Fruit fly (Drosophila melanogaster) whole organism, embryonic: ENCODE data around the gene spidey.

Source experiments
- Ada2b ChIP-seq: fragments of 200-800 bp; sonication (Bioruptor generic); IDR thresholded peaks from 2 replicates; pipeline ENCODE4 v1.3.6; 2022; ENCODE audit warnings: missing biosample characterization, missing genetic modification characterization
- Awh ChIP-seq: fragments of 200-800 bp; sonication (Bioruptor generic); IDR thresholded peaks from 2 replicates; pipeline ENCODE4, ENCODE4 v1.3.6; 2022; ENCODE audit warnings: missing biosample characterization, missing genetic modification characterization
- CG10209 ChIP-seq: fragments of 200-800 bp; sonication (Bioruptor generic); optimal IDR thresholded peaks from 3 replicates; lab custom pipeline; 2017; ENCODE audit warnings: missing biosample characterization, mild to moderate bottlenecking, missing genetic modification characterization, missing genetic modification reagents
- CG10321 ChIP-seq: fragments of 200-800 bp; sonication (Bioruptor generic); IDR thresholded peaks from 2 replicates; pipeline ENCODE4 v1.3.6; 2022; ENCODE audit warnings: missing biosample characterization, missing genetic modification characterization
- CG11085 ChIP-seq: fragments of 200-800 bp; sonication (Bioruptor generic); IDR thresholded peaks from 2 replicates; pipeline ENCODE4 v1.3.6; 2022; ENCODE audit warnings: missing biosample characterization, missing genetic modification characterization
- CG15696 ChIP-seq: fragments of 200-800 bp; sonication (Bioruptor generic); optimal IDR thresholded peaks from 2 replicates; lab custom pipeline; 2019; ENCODE audit warnings: missing biosample characterization, mild to moderate bottlenecking, missing genetic modification characterization, moderate library complexity
- CG16813 ChIP-seq: fragments of 200-800 bp; sonication (Bioruptor generic); IDR thresholded peaks from 3 replicates; pipeline ENCODE4 v1.3.6; 2022; ENCODE audit warnings: missing biosample characterization, missing genetic modification characterization; ENCODE audit not compliant: partially characterized antibody
- CG17568 ChIP-seq: fragments of 200-800 bp; sonication (Bioruptor generic); optimal IDR thresholded peaks from 2 replicates; lab custom pipeline; 2018; ENCODE audit warnings: missing biosample characterization, mild to moderate bottlenecking, missing genetic modification characterization, moderate library complexity
- CG17612 ChIP-seq: fragments of 200-800 bp; sonication (Bioruptor generic); IDR thresholded peaks from 2 replicates; pipeline ENCODE4 v1.3.6; 2022; ENCODE audit warnings: missing biosample characterization, missing genetic modification characterization
- CG17829 ChIP-seq: fragments of 200-800 bp; optimal IDR thresholded peaks from 2 replicates; lab custom pipeline; 2019; ENCODE audit warnings: missing biosample characterization, mild to moderate bottlenecking, missing genetic modification characterization, moderate library complexity
- CG4328 ChIP-seq: fragments of 200-800 bp; sonication (Bioruptor generic); optimal IDR thresholded peaks from 3 replicates; lab custom pipeline; 2017; ENCODE audit warnings: missing biosample characterization, missing genetic modification reagents, missing genetic modification characterization
- CG4360 ChIP-seq: fragments of 200-800 bp; sonication (Bioruptor generic); IDR thresholded peaks from 2 replicates; pipeline ENCODE4 v1.3.6; 2022; ENCODE audit warnings: missing biosample characterization, missing genetic modification characterization
- CG6654 ChIP-seq: fragments of 200-800 bp; sonication (Bioruptor generic); optimal IDR thresholded peaks from 2 replicates; lab custom pipeline; 2017; ENCODE audit warnings: missing biosample characterization, mild to moderate bottlenecking, missing genetic modification characterization
- CG7987 ChIP-seq: fragments of 200-800 bp; sonication (Bioruptor generic); optimal IDR thresholded peaks from 2 replicates; lab custom pipeline; 2018; ENCODE audit warnings: missing biosample characterization, mild to moderate bottlenecking, missing genetic modification characterization, moderate library complexity
- CG8290 ChIP-seq, 3 experiments: fragments of 200-800 bp; sonication (Bioruptor generic); optimal IDR thresholded peaks; 2 replicates each; lab custom pipeline; 2016 to 2019; ENCODE audit warnings: missing biosample characterization in 3 of 3, missing genetic modification characterization in 3 of 3, mild to moderate bottlenecking in 2 of 3, moderate library complexity in 1 of 3
- CHES-1-like ChIP-seq: fragments of 200-800 bp; sonication (Bioruptor generic); optimal IDR thresholded peaks from 2 replicates; lab custom pipeline; 2016; ENCODE audit warnings: missing biosample characterization, missing genetic modification characterization
- D ChIP-seq, 2 experiments: fragments of 200-800 bp in 1 of 2; fragments of >200 bp in 1 of 2; sonication (Bioruptor generic) in 1 of 2; optimal IDR thresholded peaks; 2 replicates in 1 of 2; 3 replicates in 1 of 2; lab custom pipeline; 2017; ENCODE audit warnings: mild to moderate bottlenecking in 1 of 2, missing biosample characterization in 1 of 2, missing genetic modification characterization in 1 of 2, missing genetic modification reagents in 1 of 2
- Dfd ChIP-seq, 2 experiments: fragments of >200 bp; optimal IDR thresholded peaks; 2 replicates each; lab custom pipeline; 2017; ENCODE audit warnings: missing biosample characterization in 2 of 2, missing genetic modification characterization in 2 of 2
- Doc2 ChIP-seq: fragments of 200-800 bp; sonication (Bioruptor generic); IDR thresholded peaks from 2 replicates; pipeline ENCODE4 v1.3.6; 2022; ENCODE audit warnings: missing biosample characterization, missing genetic modification characterization
- Doc3 ChIP-seq: fragments of 200-800 bp; sonication (Bioruptor generic); IDR thresholded peaks from 3 replicates; pipeline ENCODE4 v1.3.6; 2022; ENCODE audit warnings: missing biosample characterization, missing genetic modification characterization; ENCODE audit not compliant: partially characterized antibody
- Hand ChIP-seq: fragments of 200-800 bp; sonication (Bioruptor generic); optimal IDR thresholded peaks from 2 replicates; lab custom pipeline; 2017; ENCODE audit warnings: mild to moderate bottlenecking, missing biosample characterization, missing genetic modification reagents, missing genetic modification characterization
- Hmr ChIP-seq: fragments of 200-800 bp; sonication (Bioruptor generic); optimal IDR thresholded peaks from 3 replicates; lab custom pipeline; 2017; ENCODE audit warnings: mild to moderate bottlenecking, missing biosample characterization, missing genetic modification reagents, missing genetic modification characterization
- Mad ChIP-seq: fragments of 200-800 bp; sonication (Bioruptor generic); optimal IDR thresholded peaks from 2 replicates; lab custom pipeline; 2016; ENCODE audit warnings: missing biosample characterization, missing genetic modification characterization
- Oli ChIP-seq: fragments of 200-800 bp; sonication (Bioruptor generic); optimal IDR thresholded peaks from 2 replicates; lab custom pipeline; 2018; ENCODE audit warnings: missing biosample characterization, mild to moderate bottlenecking, missing genetic modification characterization, moderate library complexity
- Opbp ChIP-seq: fragments of 200-800 bp; sonication (Bioruptor generic); IDR thresholded peaks from 3 replicates; pipeline ENCODE4 v1.3.6; 2022; ENCODE audit warnings: missing biosample characterization, missing genetic modification characterization; ENCODE audit not compliant: partially characterized antibody
- Ptx1 ChIP-seq: fragments of 200-800 bp; sonication (Bioruptor generic); IDR thresholded peaks from 2 replicates; pipeline ENCODE4 v1.3.6; 2022; ENCODE audit warnings: missing biosample characterization, missing genetic modification characterization
- Sry-δ ChIP-seq: fragments of 200-800 bp; sonication (Bioruptor generic); optimal IDR thresholded peaks from 2 replicates; lab custom pipeline; 2016; ENCODE audit warnings: missing biosample characterization, missing genetic modification characterization
- Taf1 ChIP-seq: fragments of 200-800 bp; sonication (Bioruptor generic); IDR thresholded peaks from 2 replicates; pipeline ENCODE4 v1.3.6; 2022; ENCODE audit warnings: missing biosample characterization, missing genetic modification characterization
- Xrp1 ChIP-seq: fragments of 200-800 bp; sonication (Bioruptor generic); IDR thresholded peaks from 2 replicates; pipeline ENCODE4 v1.3.6; 2022; ENCODE audit warnings: missing biosample characterization, missing genetic modification characterization
- YL-1 ChIP-seq: fragments of 200-800 bp; sonication (Bioruptor generic); optimal IDR thresholded peaks from 3 replicates; lab custom pipeline; 2017; ENCODE audit warnings: missing biosample characterization, mild to moderate bottlenecking, missing genetic modification characterization
- abd-A ChIP-seq: fragments of 200-800 bp; sonication (Bioruptor generic); optimal IDR thresholded peaks from 3 replicates; lab custom pipeline; 2019; ENCODE audit warnings: missing biosample characterization, mild to moderate bottlenecking, missing genetic modification characterization, moderate library complexity
- al ChIP-seq: fragments of 200-800 bp; sonication (Bioruptor generic); IDR thresholded peaks from 2 replicates; pipeline ENCODE4 v1.3.6; 2022; ENCODE audit warnings: missing biosample characterization, missing genetic modification characterization
- ara ChIP-seq: fragments of 200-800 bp; sonication (Bioruptor generic); IDR thresholded peaks from 2 replicates; pipeline ENCODE4 v1.3.6; 2022; ENCODE audit warnings: missing biosample characterization, missing genetic modification characterization
- az2 ChIP-seq: fragments of 200-800 bp; sonication (Bioruptor generic); optimal IDR thresholded peaks from 3 replicates; lab custom pipeline; 2016; ENCODE audit warnings: missing biosample characterization, missing genetic modification characterization
- bbx ChIP-seq: fragments of 200-800 bp; sonication (Bioruptor generic); IDR thresholded peaks from 2 replicates; pipeline ENCODE4 v1.3.6; 2022; ENCODE audit warnings: missing biosample characterization, missing genetic modification characterization; ENCODE audit not compliant: partially characterized antibody
- bsh ChIP-seq, 2 experiments: fragments of 200-800 bp; sonication (Bioruptor generic); optimal IDR thresholded peaks; 2 replicates each; lab custom pipeline; 2017 to 2018; ENCODE audit warnings: mild to moderate bottlenecking in 2 of 2, missing biosample characterization in 2 of 2, missing genetic modification characterization in 2 of 2, moderate library complexity in 1 of 2
- chif ChIP-seq, 2 experiments: fragments of 200-800 bp; sonication (Bioruptor generic); optimal IDR thresholded peaks; 3 replicates each; lab custom pipeline; 2016; ENCODE audit warnings: missing biosample characterization in 2 of 2, missing genetic modification characterization in 2 of 2
- croc ChIP-seq: fragments of 200-800 bp; sonication (Bioruptor generic); conservative IDR thresholded peaks from 3 replicates; pipeline ENCODE4 v1.3.6; 2022; ENCODE audit warnings: missing biosample characterization, missing genetic modification characterization
- disco-r ChIP-seq: fragments of 200-800 bp; sonication (Bioruptor generic); optimal IDR thresholded peaks from 2 replicates; lab custom pipeline; 2016; ENCODE audit warnings: missing biosample characterization, missing genetic modification characterization
- hb ChIP-seq: fragments of 200-800 bp; sonication (Bioruptor generic); IDR thresholded peaks from 3 replicates; pipeline ENCODE4 v1.3.6; 2022; ENCODE audit warnings: missing biosample characterization, missing genetic modification characterization; ENCODE audit not compliant: partially characterized antibody
- jigr1 ChIP-seq: fragments of 200-800 bp; sonication (Bioruptor generic); IDR thresholded peaks from 3 replicates; pipeline ENCODE4 v1.3.6; 2022; ENCODE audit warnings: missing biosample characterization, missing genetic modification characterization
- mirr ChIP-seq: fragments of 200-800 bp; sonication (Bioruptor generic); optimal IDR thresholded peaks from 3 replicates; lab custom pipeline; 2018; ENCODE audit warnings: missing biosample characterization, mild to moderate bottlenecking, missing genetic modification characterization
- schlank ChIP-seq: fragments of 200-800 bp; sonication (Bioruptor generic); optimal IDR thresholded peaks from 2 replicates; lab custom pipeline; 2018; ENCODE audit warnings: missing biosample characterization, mild to moderate bottlenecking, missing genetic modification characterization
- sr ChIP-seq: fragments of 200-800 bp; sonication (Bioruptor generic); IDR thresholded peaks from 3 replicates; pipeline ENCODE4 v1.3.6; 2022; ENCODE audit warnings: missing biosample characterization, missing genetic modification characterization
- tin ChIP-seq: fragments of 200-800 bp; sonication (Bioruptor generic); optimal IDR thresholded peaks from 3 replicates; lab custom pipeline; 2016; ENCODE audit warnings: missing biosample characterization, missing genetic modification characterization
- trem ChIP-seq: fragments of 200-800 bp; optimal IDR thresholded peaks from 3 replicates; lab custom pipeline; 2019; ENCODE audit warnings: missing biosample characterization, mild to moderate bottlenecking, missing genetic modification characterization, moderate library complexity
- zen2 ChIP-seq: fragments of 200-800 bp; sonication (Bioruptor generic); IDR thresholded peaks from 3 replicates; pipeline ENCODE4 v1.3.6; 2022; ENCODE audit warnings: missing biosample characterization, missing genetic modification characterization; ENCODE audit not compliant: partially characterized antibody

spidey gene

dm6 chrX:7935798-7936572 is 27.3 kb downstream of the spidey start, which contains the start of gene Ubr3 (continued):
- TF ChIP-seq CG17612 (GFP tag; lab: Robert Waterston, UW) = no peak
- no peak for TF ChIP-seq zen2 (GFP tag; lab: Robert Waterston, UW)
- no peak for TF ChIP-seq CG7987
- no peak for TF ChIP-seq CG17568 (GFP tag; lab: Kevin White, UChicago)
- no peak for TF ChIP-seq sr (GFP tag; lab: Robert Waterston, UW)
- no peak for TF ChIP-seq CHES-1-like (GFP tag; lab: Kevin White, UChicago)
- TF ChIP-seq bbx = peak; percentile 64
- no peak for TF ChIP-seq tin (GFP tag; lab: Kevin White, UChicago)
- no peak for TF ChIP-seq Ptx1 (GFP tag; lab: Robert Waterston, UW)
- TF ChIP-seq CG10209 (GFP tag; lab: Kevin White, UChicago) = no peak
- no peak for TF ChIP-seq CG4328 (GFP tag; lab: Kevin White, UChicago)
- peak; percentile 82 for TF ChIP-seq Sry-δ (GFP tag; lab: Kevin White, UChicago)
- peak; percentile 56 for TF ChIP-seq trem
- no peak for TF ChIP-seq croc
- TF ChIP-seq schlank (tag; lab: Kevin White, UChicago) = no peak
- TF ChIP-seq Doc3 (GFP tag; lab: Robert Waterston, UW) = peak; percentile 54; the same call in 1 of the 3 replicates
- TF ChIP-seq ara (GFP tag; lab: Robert Waterston, UW) = no peak
- TF ChIP-seq Hand (GFP tag; lab: Kevin White, UChicago) = no peak
- TF ChIP-seq CG4360 (GFP tag; lab: Robert Waterston, UW) = no peak
- TF ChIP-seq bsh (GFP tag; optimal IDR thresholded peaks at IDR 0.05; lab: Kevin White, UChicago) = no peak
- TF ChIP-seq CG16813 (GFP tag; lab: Robert Waterston, UW) = peak; percentile 80
- no peak for TF ChIP-seq mirr (GFP tag; lab: Kevin White, UChicago)
- TF ChIP-seq disco-r (GFP tag; lab: Kevin White, UChicago) = no peak
- peak; percentile 70 for TF ChIP-seq YL-1 (GFP tag; lab: Kevin White, UChicago)
- 0 out of 2 replicates have a peak, but pooled peaks have one; percentile 8 for TF ChIP-seq al
- no peak for TF ChIP-seq CG15696 (tag; lab: Kevin White, UChicago)
- TF ChIP-seq CG10321 (GFP tag; lab: Robert Waterston, UW) = no peak
- TF ChIP-seq jigr1 = no peak
- TF ChIP-seq Ada2b (GFP tag; lab: Robert Waterston, UW) = no peak
- no peak for TF ChIP-seq Taf1
- TF ChIP-seq hb (GFP tag; lab: Robert Waterston, UW) = peak; percentile 76
- TF ChIP-seq CG8290 (GFP tag; optimal IDR thresholded peaks at IDR 0.05; lab: Kevin White, UChicago) = no peak
- peak in 1 of 2 experiments; percentile 59 for TF ChIP-seq CG8290 (tag; optimal IDR thresholded peaks at IDR 0.05; lab: Kevin White, UChicago)
- TF ChIP-seq CG11085 (GFP tag; lab: Robert Waterston, UW) = no peak
- no peak for TF ChIP-seq Doc2 (GFP tag; lab: Robert Waterston, UW)
- TF ChIP-seq Opbp (GFP tag; lab: Robert Waterston, UW) = peak; percentile 69; the same call in 2 of the 3 replicates
- no peak for TF ChIP-seq Dfd (GFP tag; optimal IDR thresholded peaks at IDR 0.05; lab: Kevin White, UChicago)
- TF ChIP-seq CG6654 (GFP tag; lab: Kevin White, UChicago) = no peak
- TF ChIP-seq Xrp1 (GFP tag; lab: Robert Waterston, UW) = no peak
- TF ChIP-seq D (optimal IDR thresholded peaks at IDR 0.05; lab: Kevin White, UChicago) = peak; percentile 91
- no peak for TF ChIP-seq D (GFP tag; optimal IDR thresholded peaks at IDR 0.05; lab: Kevin White, UChicago)
- TF ChIP-seq Awh (GFP tag; lab: Robert Waterston, UW) = no peak
- no peak for TF ChIP-seq abd-A
- no peak for TF ChIP-seq Oli (tag; lab: Kevin White, UChicago)
- peak; percentile 28 for TF ChIP-seq CG17829 (tag; lab: Kevin White, UChicago)
- no peak for TF ChIP-seq Mad (GFP tag; lab: Kevin White, UChicago)
- TF ChIP-seq chif (GFP tag; optimal IDR thresholded peaks at IDR 0.05; lab: Kevin White, UChicago) = no peak
- peak; percentile 51 for TF ChIP-seq Hmr (GFP tag; lab: Kevin White, UChicago)
- no peak for TF ChIP-seq az2
